Fruit fly (Drosophila melanogaster): ENCODE measurements around the gene grk.

Gene grk

DNA sequence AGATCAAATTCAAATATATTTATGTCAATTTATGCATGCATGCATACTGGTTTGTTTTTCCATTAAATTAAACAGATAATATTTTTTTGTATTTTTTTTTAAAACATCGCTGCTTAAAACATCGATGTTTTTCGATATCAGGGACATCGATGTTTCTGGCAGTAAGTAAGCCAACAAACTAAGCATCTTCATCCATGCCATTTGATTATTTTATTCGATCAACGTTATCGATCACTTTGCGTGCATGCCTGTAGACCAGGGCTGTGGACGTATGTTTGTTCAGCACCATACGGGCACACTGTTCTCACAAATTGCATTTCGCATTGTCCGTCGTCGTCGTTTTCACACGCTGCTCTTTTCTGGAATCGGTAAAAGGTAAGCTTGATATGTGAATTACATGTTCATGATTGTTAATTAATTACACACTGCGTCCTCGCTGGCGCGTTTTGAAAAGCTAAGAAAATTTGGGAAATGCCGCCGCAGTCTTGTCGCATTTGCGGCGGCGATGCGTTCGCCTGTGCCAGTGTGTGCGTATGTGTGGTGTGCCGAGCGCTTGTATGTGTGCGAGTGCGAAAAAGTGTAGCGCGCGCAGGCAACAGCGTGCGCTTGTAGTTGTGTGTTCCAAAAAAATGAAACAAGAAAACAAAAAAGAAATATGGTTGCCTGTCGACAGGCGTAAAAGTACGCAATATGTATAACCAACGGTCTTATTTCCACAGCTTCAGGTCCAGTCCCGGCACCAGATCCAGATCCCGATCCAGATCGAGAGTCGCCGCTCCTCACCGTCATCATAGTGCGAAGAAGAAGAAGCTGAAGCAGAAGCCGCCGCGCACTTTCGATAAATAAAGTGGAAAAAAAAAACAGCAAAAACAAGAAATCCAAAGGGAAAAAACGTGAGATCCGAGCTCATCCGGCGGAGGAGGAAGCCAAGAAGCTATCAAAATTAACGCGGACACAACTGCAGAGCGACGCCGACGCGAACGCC is 29.8 kb downstream of the grk start, which contains the start of gene emb (continued):
- TF ChIP-seq Myb (GFP tag; optimal IDR thresholded peaks at IDR 0.05) (peak; percentile 59), kah (GFP tag; optimal IDR thresholded peaks at IDR 0.05) (peak; percentile 27), fru (optimal IDR thresholded peaks at IDR 0.05) (no peak), lilli (GFP tag; optimal IDR thresholded peaks at IDR 0.05) (peak; percentile 67), CG30020 (tag; optimal IDR thresholded peaks at IDR 0.05) (peak; percentile 71), dysf (GFP tag; IDR thresholded peaks at IDR 0.05) (peak; percentile 57; the same call in 2 of the 3 replicates), CG12769 (tag; optimal IDR thresholded peaks at IDR 0.05) (no peak), Oli (tag; optimal IDR thresholded peaks at IDR 0.05) (no peak), CG2116 (GFP tag; optimal IDR thresholded peaks at IDR 0.05) (peak; percentile 100), CG10979 (tag; optimal IDR thresholded peaks at IDR 0.05) (peak; percentile 11), Bgb (GFP tag; IDR thresholded peaks at IDR 0.05; ENCODE audit: partially characterized antibody) (peak; percentile 97), E2f2 (GFP tag; IDR thresholded peaks at IDR 0.05) (peak; percentile 62; the same call in 1 of the 2 replicates), tll (GFP tag; optimal IDR thresholded peaks at IDR 0.05) (peak in 1 of 2 experiments; percentile 1), pnt (GFP tag; optimal IDR thresholded peaks at IDR 0.05) (no peak), tx (GFP tag; optimal IDR thresholded peaks at IDR 0.05) (peak; percentile 44), NFAT (GFP tag; IDR thresholded peaks at IDR 0.05) (peak; percentile 58), Fer3 (tag; optimal IDR thresholded peaks at IDR 0.05) (peak; percentile 30), CG15073 (GFP tag; optimal IDR thresholded peaks at IDR 0.05) (no peak), sisA (GFP tag; IDR thresholded peaks at IDR 0.05) (no peak), sd (tag; optimal IDR thresholded peaks at IDR 0.05) (no peak), HLH54F (GFP tag; optimal IDR thresholded peaks at IDR 0.05) (peak; percentile 58), az2 (GFP tag; optimal IDR thresholded peaks at IDR 0.05) (peak; percentile 51), PHDP (tag; optimal IDR thresholded peaks at IDR 0.05) (no peak), aop (GFP tag; IDR thresholded peaks at IDR 0.05) (0 out of 2 replicates have a peak, but pooled peaks have one; percentile 30), CG7271 (tag; optimal IDR thresholded peaks at IDR 0.05) (no peak), stwl (tag; optimal IDR thresholded peaks at IDR 0.05) (peak; percentile 98), Taf1 (GFP tag; IDR thresholded peaks at IDR 0.05) (0 out of 2 replicates have a peak, but pooled peaks have one; percentile 24), CG5180 (GFP tag; optimal IDR thresholded peaks at IDR 0.05) (peak; percentile 94), CG18011 (GFP tag; optimal IDR thresholded peaks at IDR 0.05) (no peak), CG14441 (GFP tag; IDR thresholded peaks at IDR 0.05) (peak; percentile 30; the same call in 1 of the 2 replicates), TFAM (GFP tag; optimal IDR thresholded peaks at IDR 0.05) (no peak), C15 (GFP tag; IDR thresholded peaks at IDR 0.05) (no peak), CG7928 (GFP tag; optimal IDR thresholded peaks at IDR 0.05) (peak; percentile 93), Hr78 (GFP tag; optimal IDR thresholded peaks at IDR 0.05) (no peak), CG4282 (GFP tag; optimal IDR thresholded peaks at IDR 0.05) (no peak), CG1603 (tag; optimal IDR thresholded peaks at IDR 0.05) (peak; percentile 85), HLH4C (GFP tag; IDR thresholded peaks at IDR 0.05; ENCODE audit: partially characterized antibody) (peak; percentile 100), H2.0 (GFP tag; IDR thresholded peaks at IDR 0.05) (0 out of 2 replicates have a peak, but pooled peaks have one; percentile 22), YL-1 (GFP tag; optimal IDR thresholded peaks at IDR 0.05) (peak; percentile 85), CG2120 (GFP tag; optimal IDR thresholded peaks at IDR 0.05) (peak; percentile 70), CG6272 (GFP tag; IDR thresholded peaks at IDR 0.05) (no peak), CG7963 (GFP tag; IDR thresholded peaks at IDR 0.05; ENCODE audit: partially characterized antibody) (peak; percentile 99), ro (GFP tag; IDR thresholded peaks at IDR 0.05) (no peak), Drgx (GFP tag; IDR thresholded peaks at IDR 0.05) (peak; percentile 39; the same call in 1 of the 2 replicates), ems (GFP tag; optimal IDR thresholded peaks at IDR 0.05) (peak; percentile 41), gsb (GFP tag; IDR thresholded peaks at IDR 0.05) (no peak), CG12236 (GFP tag; optimal IDR thresholded peaks at IDR 0.05) (peak; percentile 38), CG16779 (GFP tag; IDR thresholded peaks at IDR 0.05) (no peak)

All from whole organism, embryonic.